Fruit fly (Drosophila melanogaster) whole organism, embryonic: ENCODE measurements around the gene CG14174.

Source experiments
- ATbp ChIP-seq: fragments of 200-800 bp; sonication (Bioruptor generic); optimal IDR thresholded peaks from 2 replicates; lab custom pipeline; 2017; ENCODE audit warnings: missing biosample characterization, mild to moderate bottlenecking, missing genetic modification characterization, missing genetic modification reagents
- Antp ChIP-seq: fragments of 200-800 bp; sonication (Bioruptor generic); optimal IDR thresholded peaks from 3 replicates; lab custom pipeline; 2016; ENCODE audit warnings: missing biosample characterization, missing genetic modification characterization
- Awh ChIP-seq: fragments of 200-800 bp; sonication (Bioruptor generic); IDR thresholded peaks from 2 replicates; pipeline ENCODE4, ENCODE4 v1.3.6; 2022; ENCODE audit warnings: missing biosample characterization, missing genetic modification characterization
- CG10654 ChIP-seq: fragments of 200-800 bp; sonication (Bioruptor generic); optimal IDR thresholded peaks from 2 replicates; lab custom pipeline; 2016; ENCODE audit warnings: missing biosample characterization, missing genetic modification characterization
- CG12942 ChIP-seq: fragments of 200-800 bp; sonication (Bioruptor generic); optimal IDR thresholded peaks from 3 replicates; lab custom pipeline; 2016; ENCODE audit warnings: missing biosample characterization, missing genetic modification characterization
- CG14441 ChIP-seq: fragments of 200-800 bp; sonication (Bioruptor generic); IDR thresholded peaks from 2 replicates; pipeline ENCODE4 v1.3.6; 2022; ENCODE audit warnings: missing biosample characterization, missing genetic modification characterization
- CG17385 ChIP-seq: fragments of 200-800 bp; sonication (Bioruptor generic); optimal IDR thresholded peaks from 3 replicates; lab custom pipeline; 2018; ENCODE audit warnings: missing biosample characterization, mild to moderate bottlenecking, missing genetic modification characterization
- CG17568 ChIP-seq: fragments of 200-800 bp; sonication (Bioruptor generic); optimal IDR thresholded peaks from 2 replicates; lab custom pipeline; 2018; ENCODE audit warnings: missing biosample characterization, mild to moderate bottlenecking, missing genetic modification characterization, moderate library complexity
- CG17829 ChIP-seq: fragments of 200-800 bp; optimal IDR thresholded peaks from 2 replicates; lab custom pipeline; 2019; ENCODE audit warnings: missing biosample characterization, mild to moderate bottlenecking, missing genetic modification characterization, moderate library complexity
- CG1832 ChIP-seq: fragments of 200-800 bp; sonication (Bioruptor generic); optimal IDR thresholded peaks from 2 replicates; lab custom pipeline; 2017; ENCODE audit warnings: missing biosample characterization, mild to moderate bottlenecking, missing genetic modification characterization, inconsistent platforms
- CG18599 ChIP-seq: fragments of 200-800 bp; sonication (Bioruptor generic); optimal IDR thresholded peaks from 3 replicates; lab custom pipeline; 2017; ENCODE audit warnings: missing biosample characterization, missing genetic modification characterization, mild to moderate bottlenecking, moderate library complexity, missing genetic modification reagents
- CG2712 ChIP-seq: fragments of 200-800 bp; optimal IDR thresholded peaks from 3 replicates; lab custom pipeline; 2019; ENCODE audit warnings: missing biosample characterization, mild to moderate bottlenecking, missing genetic modification characterization, moderate library complexity
- CG2889 ChIP-seq: fragments of 200-800 bp; sonication (Bioruptor generic); IDR thresholded peaks from 3 replicates; pipeline ENCODE4 v1.3.6; 2022; ENCODE audit warnings: missing biosample characterization, missing genetic modification characterization
- CG31224 ChIP-seq: fragments of 200-800 bp; sonication (Bioruptor generic); IDR thresholded peaks from 2 replicates; pipeline ENCODE4 v1.3.6; 2022; ENCODE audit warnings: missing biosample characterization, missing genetic modification characterization
- CG42726 ChIP-seq: fragments of 200-800 bp; sonication (Bioruptor generic); IDR thresholded peaks from 2 replicates; pipeline ENCODE4 v1.3.6; 2022; ENCODE audit warnings: missing biosample characterization, missing genetic modification characterization; ENCODE audit not compliant: partially characterized antibody
- CG4617 ChIP-seq: fragments of 200-800 bp; sonication (Bioruptor generic); optimal IDR thresholded peaks from 3 replicates; lab custom pipeline; 2016; ENCODE audit warnings: missing biosample characterization, missing genetic modification characterization, borderline replicate concordance
- CG4707 ChIP-seq: fragments of 200-800 bp; sonication (Bioruptor generic); optimal IDR thresholded peaks from 2 replicates; lab custom pipeline; 2018; ENCODE audit warnings: missing biosample characterization, mild to moderate bottlenecking, missing genetic modification characterization, moderate library complexity
- CG4854 ChIP-seq: fragments of 200-800 bp; sonication (Bioruptor generic); optimal IDR thresholded peaks from 2 replicates; lab custom pipeline; 2016; ENCODE audit warnings: missing biosample characterization, missing genetic modification characterization, inconsistent platforms
- CG8478 ChIP-seq: fragments of >200 bp; optimal IDR thresholded peaks from 2 replicates; lab custom pipeline; 2018
- CHES-1-like ChIP-seq: fragments of 200-800 bp; sonication (Bioruptor generic); optimal IDR thresholded peaks from 2 replicates; lab custom pipeline; 2016; ENCODE audit warnings: missing biosample characterization, missing genetic modification characterization
- Dll ChIP-seq: fragments of 200-800 bp; sonication (Bioruptor generic); IDR thresholded peaks from 4 replicates; pipeline ENCODE4 v1.3.6; 2022; ENCODE audit warnings: missing biosample characterization, missing genetic modification characterization; ENCODE audit not compliant: partially characterized antibody
- Doc3 ChIP-seq: fragments of 200-800 bp; sonication (Bioruptor generic); IDR thresholded peaks from 3 replicates; pipeline ENCODE4 v1.3.6; 2022; ENCODE audit warnings: missing biosample characterization, missing genetic modification characterization; ENCODE audit not compliant: partially characterized antibody
- Ets65A ChIP-seq: fragments of 200-800 bp; sonication (Bioruptor generic); peaks from one replicate; lab custom pipeline; 2016; ENCODE audit warnings: missing biosample characterization, missing genetic modification characterization
- HHEX ChIP-seq: fragments of 200-800 bp; sonication (Bioruptor generic); optimal IDR thresholded peaks from 3 replicates; lab custom pipeline; 2017; ENCODE audit warnings: missing biosample characterization, mild to moderate bottlenecking, missing genetic modification characterization, missing genetic modification reagents
- HLH54F ChIP-seq: fragments of 200-800 bp; sonication (Bioruptor generic); optimal IDR thresholded peaks from 3 replicates; lab custom pipeline; 2016; ENCODE audit warnings: missing biosample characterization, missing genetic modification characterization
- Hey ChIP-seq: fragments of 200-800 bp; sonication (Bioruptor generic); optimal IDR thresholded peaks from 3 replicates; lab custom pipeline; 2018; ENCODE audit warnings: missing biosample characterization, mild to moderate bottlenecking, missing genetic modification characterization
- Lhr ChIP-seq: fragments of 200-800 bp; sonication (Bioruptor generic); optimal IDR thresholded peaks from 3 replicates; lab custom pipeline; 2017; ENCODE audit warnings: mild to moderate bottlenecking, missing biosample characterization, missing genetic modification reagents, missing genetic modification characterization
- Mad ChIP-seq: fragments of 200-800 bp; sonication (Bioruptor generic); optimal IDR thresholded peaks from 2 replicates; lab custom pipeline; 2016; ENCODE audit warnings: missing biosample characterization, missing genetic modification characterization
- NC2β ChIP-seq: fragments of 200-800 bp; sonication (Bioruptor generic); optimal IDR thresholded peaks from 2 replicates; lab custom pipeline; 2016; ENCODE audit warnings: missing biosample characterization, missing genetic modification characterization
- Opbp ChIP-seq: fragments of 200-800 bp; sonication (Bioruptor generic); IDR thresholded peaks from 3 replicates; pipeline ENCODE4 v1.3.6; 2022; ENCODE audit warnings: missing biosample characterization, missing genetic modification characterization; ENCODE audit not compliant: partially characterized antibody
- Pdp1 ChIP-seq, 2 experiments: fragments of 200-800 bp; sonication (Bioruptor generic); optimal IDR thresholded peaks; 3 replicates each; lab custom pipeline; 2016; ENCODE audit warnings: missing biosample characterization in 2 of 2, missing genetic modification characterization in 2 of 2, mild to moderate bottlenecking in 1 of 2, moderate library complexity in 1 of 2
- Sry-δ ChIP-seq: fragments of 200-800 bp; sonication (Bioruptor generic); optimal IDR thresholded peaks from 2 replicates; lab custom pipeline; 2016; ENCODE audit warnings: missing biosample characterization, missing genetic modification characterization
- YL-1 ChIP-seq: fragments of 200-800 bp; sonication (Bioruptor generic); optimal IDR thresholded peaks from 3 replicates; lab custom pipeline; 2017; ENCODE audit warnings: missing biosample characterization, mild to moderate bottlenecking, missing genetic modification characterization
- abd-A ChIP-seq: fragments of 200-800 bp; sonication (Bioruptor generic); optimal IDR thresholded peaks from 3 replicates; lab custom pipeline; 2019; ENCODE audit warnings: missing biosample characterization, mild to moderate bottlenecking, missing genetic modification characterization, moderate library complexity
- bab2 ChIP-seq: fragments of 200-800 bp; sonication (Bioruptor generic); optimal IDR thresholded peaks from 2 replicates; lab custom pipeline; 2016; ENCODE audit warnings: missing biosample characterization, missing genetic modification characterization
- cas ChIP-seq: fragments of 200-800 bp; sonication (Bioruptor generic); IDR thresholded peaks from 2 replicates; pipeline ENCODE4 v1.3.6; 2022; ENCODE audit warnings: missing biosample characterization, missing genetic modification characterization
- crol ChIP-seq: fragments of 200-800 bp; sonication (Bioruptor generic); IDR thresholded peaks from 2 replicates; pipeline ENCODE4 v1.3.6; 2022; ENCODE audit warnings: missing biosample characterization, missing genetic modification characterization
- dm ChIP-seq: fragments of 200-800 bp; sonication (Bioruptor generic); optimal IDR thresholded peaks from 3 replicates; lab custom pipeline; 2016; ENCODE audit warnings: missing biosample characterization, missing genetic modification characterization
- fd102C ChIP-seq: fragments of 200-800 bp; sonication (Bioruptor generic); optimal IDR thresholded peaks from 2 replicates; lab custom pipeline; 2018; ENCODE audit warnings: missing biosample characterization, mild to moderate bottlenecking, missing genetic modification characterization, moderate library complexity
- gcm ChIP-seq: fragments of 200-800 bp; sonication (Bioruptor generic); optimal IDR thresholded peaks from 2 replicates; lab custom pipeline; 2019; ENCODE audit warnings: missing biosample characterization, mild to moderate bottlenecking, missing genetic modification characterization, moderate library complexity
- kni ChIP-seq: fragments of 200-800 bp; sonication (Bioruptor generic); optimal IDR thresholded peaks from 3 replicates; lab custom pipeline; 2017; ENCODE audit warnings: mild to moderate bottlenecking, missing biosample characterization, missing genetic modification reagents, missing genetic modification characterization
- knrl ChIP-seq: fragments of 200-800 bp; sonication (Bioruptor generic); IDR thresholded peaks from 3 replicates; pipeline ENCODE4 v1.3.6; 2022; ENCODE audit warnings: missing biosample characterization, missing genetic modification characterization; ENCODE audit not compliant: partially characterized antibody
- mam ChIP-seq: fragments of 200-800 bp; sonication (Bioruptor generic); optimal IDR thresholded peaks from 3 replicates; lab custom pipeline; 2016; ENCODE audit warnings: missing biosample characterization, missing genetic modification characterization
- mld ChIP-seq: fragments of 200-800 bp; sonication (Bioruptor generic); IDR thresholded peaks from 3 replicates; pipeline ENCODE4 v1.3.6; 2022; ENCODE audit warnings: missing biosample characterization, missing genetic modification characterization; ENCODE audit not compliant: partially characterized antibody
- nerfin-1 ChIP-seq: fragments of 200-800 bp; sonication (Bioruptor generic); optimal IDR thresholded peaks from 3 replicates; lab custom pipeline; 2019; ENCODE audit warnings: missing biosample characterization, mild to moderate bottlenecking, missing genetic modification characterization, moderate library complexity
- row ChIP-seq: fragments of 200-800 bp; sonication (Bioruptor generic); IDR thresholded peaks from 3 replicates; pipeline ENCODE4 v1.3.6; 2022; ENCODE audit warnings: missing biosample characterization, missing genetic modification characterization
- stwl ChIP-seq: fragments of 200-800 bp; sonication (Bioruptor generic); optimal IDR thresholded peaks from 3 replicates; lab custom pipeline; 2018; ENCODE audit warnings: missing biosample characterization, mild to moderate bottlenecking, missing genetic modification characterization, moderate library complexity
- tap ChIP-seq: fragments of 200-800 bp; optimal IDR thresholded peaks from 3 replicates; lab custom pipeline; 2019; ENCODE audit warnings: missing biosample characterization, mild to moderate bottlenecking, missing genetic modification characterization, moderate library complexity
- tx ChIP-seq: fragments of 200-800 bp; sonication (Bioruptor generic); optimal IDR thresholded peaks from 2 replicates; lab custom pipeline; 2016; ENCODE audit warnings: missing biosample characterization, missing genetic modification characterization
- vvl ChIP-seq: fragments of 200-800 bp; sonication (Bioruptor generic); IDR thresholded peaks from 2 replicates; pipeline ENCODE4 v1.3.6; 2022; ENCODE audit warnings: missing biosample characterization, missing genetic modification characterization

CG14174 gene

DNA sequence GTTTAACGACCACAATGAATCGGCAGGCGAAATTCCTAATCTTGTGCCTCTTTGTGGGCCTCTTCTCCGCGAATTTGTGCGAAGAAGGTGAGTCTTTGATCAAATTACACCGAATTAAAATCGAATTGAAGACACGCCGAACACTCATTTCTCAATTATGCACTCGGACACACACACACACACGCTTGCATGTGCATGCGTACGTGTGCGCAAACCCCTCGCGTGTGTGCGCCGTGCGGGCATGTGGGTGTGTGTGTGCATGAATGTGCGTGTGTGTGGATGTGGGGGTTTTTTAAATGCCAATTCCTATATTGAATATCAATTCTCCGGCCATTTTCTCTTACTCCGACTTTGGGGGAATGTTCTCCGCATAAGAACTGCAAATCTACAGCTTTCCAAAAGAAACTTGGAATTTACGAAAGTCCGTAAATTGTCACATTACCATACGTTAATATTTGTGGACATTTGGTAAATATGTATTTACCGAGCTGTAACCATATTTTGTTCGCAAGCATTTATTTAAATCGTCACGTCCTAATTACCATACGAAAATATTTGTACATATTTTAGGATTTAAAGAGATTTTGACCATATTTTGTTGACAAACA, 4.5 kb upstream of the CG14174 start (continued):
- no peak for TF ChIP-seq CG10654
- no peak for TF ChIP-seq CG4707 (GFP tag; lab: Kevin White, UChicago)
- no peak for TF ChIP-seq Ets65A (GFP tag; lab: Kevin White, UChicago)
- no peak for TF ChIP-seq dm
- no peak for TF ChIP-seq fd102C (GFP tag; lab: Kevin White, UChicago)
- TF ChIP-seq tap (tag; lab: Kevin White, UChicago): no peak
- no peak for TF ChIP-seq crol (GFP tag; lab: Robert Waterston, UW)
- TF ChIP-seq cas (GFP tag; lab: Robert Waterston, UW): no peak
- peak; percentile 9 for TF ChIP-seq CG18599 (GFP tag; lab: Kevin White, UChicago)
- no peak for TF ChIP-seq CG31224 (GFP tag; lab: Robert Waterston, UW)
- no peak for TF ChIP-seq CG17385 (GFP tag; lab: Kevin White, UChicago)
- TF ChIP-seq CG12942: no peak
- no peak for TF ChIP-seq row (GFP tag; lab: Robert Waterston, UW)
- peak; percentile 3 for TF ChIP-seq nerfin-1
- no peak for TF ChIP-seq CG17829 (tag; lab: Kevin White, UChicago)
- TF ChIP-seq Doc3 (GFP tag; lab: Robert Waterston, UW): no peak
- TF ChIP-seq ATbp (GFP tag; lab: Kevin White, UChicago): no peak
- TF ChIP-seq mam: no peak
- no peak for TF ChIP-seq Sry-δ (GFP tag; lab: Kevin White, UChicago)
- no peak for TF ChIP-seq stwl (tag; lab: Kevin White, UChicago)
- TF ChIP-seq Lhr (GFP tag; lab: Kevin White, UChicago): no peak
- no peak for TF ChIP-seq bab2 (GFP tag; lab: Kevin White, UChicago)
- TF ChIP-seq CG42726 (GFP tag; lab: Robert Waterston, UW): no peak
- no peak for TF ChIP-seq Opbp (GFP tag; lab: Robert Waterston, UW)
- TF ChIP-seq CG4617 (GFP tag; lab: Kevin White, UChicago): peak; percentile 22
- no peak for TF ChIP-seq CG4854
- TF ChIP-seq Mad (GFP tag; lab: Kevin White, UChicago): no peak
- TF ChIP-seq HHEX: no peak
- TF ChIP-seq YL-1: peak; percentile 71
- TF ChIP-seq CG8478 (lab: Kevin White, UChicago): peak; percentile 88
- no peak for TF ChIP-seq abd-A (tag; lab: Kevin White, UChicago)
- no peak for TF ChIP-seq CG2712 (tag; lab: Kevin White, UChicago)
- TF ChIP-seq CG2889 (GFP tag; lab: Robert Waterston, UW): no peak
- TF ChIP-seq CG17568 (GFP tag; lab: Kevin White, UChicago): no peak
- no peak for TF ChIP-seq knrl (GFP tag; lab: Robert Waterston, UW)
- no peak for TF ChIP-seq NC2β (GFP tag; lab: Kevin White, UChicago)
- no peak for TF ChIP-seq Antp (GFP tag; lab: Kevin White, UChicago)
- no peak for TF ChIP-seq mld (GFP tag; lab: Robert Waterston, UW)
- TF ChIP-seq tx (GFP tag; lab: Kevin White, UChicago): no peak
- no peak for TF ChIP-seq Hey
- no peak for TF ChIP-seq HLH54F (GFP tag; lab: Kevin White, UChicago)
- peak; percentile 56 for TF ChIP-seq gcm (GFP tag; lab: Kevin White, UChicago)
- no peak for TF ChIP-seq Pdp1 (GFP tag; optimal IDR thresholded peaks at IDR 0.05; lab: Kevin White, UChicago)
- 0 out of 2 replicates have a peak, but pooled peaks have one; percentile 17 for TF ChIP-seq CG14441
- peak; percentile 4 for TF ChIP-seq kni (GFP tag; lab: Kevin White, UChicago)
- no peak for TF ChIP-seq vvl (GFP tag; lab: Robert Waterston, UW)
- no peak for TF ChIP-seq CHES-1-like
- TF ChIP-seq Awh: no peak
- 0 out of 4 replicates have a peak, but pooled peaks have one; percentile 26 for TF ChIP-seq Dll (GFP tag; lab: Robert Waterston, UW)
- TF ChIP-seq CG1832 (GFP tag; lab: Kevin White, UChicago): no peak
